Worm (Caenorhabditis elegans) whole organism, late embryonic: Measurements from ENCODE around the gene sri-7.

Experiments
- C08G9.2 ChIP-seq: sonication (generic microtip); optimal IDR thresholded peaks from 2 replicates; lab custom pipeline; 2016; ENCODE audit warnings: mild to moderate bottlenecking, missing genetic modification characterization, moderate library complexity, missing compliant biosample characterization
- C38D4.7 ChIP-seq: fragments of 200-800 bp; sonication (Bioruptor generic); optimal IDR thresholded peaks from 2 replicates; lab custom pipeline; 2018; ENCODE audit warnings: mild to moderate bottlenecking, missing genetic modification characterization, moderate library complexity, missing compliant biosample characterization
- K02D7.2 ChIP-seq: sonication (generic microtip); optimal IDR thresholded peaks from 2 replicates; lab custom pipeline; 2017; ENCODE audit warnings: mild to moderate bottlenecking, missing genetic modification characterization, missing compliant biosample characterization
- K09A11.1 ChIP-seq: sonication (generic microtip); optimal IDR thresholded peaks from 2 replicates; lab custom pipeline; 2017; ENCODE audit warnings: antibody characterized with exemption, mild to moderate bottlenecking, missing genetic modification characterization, missing compliant biosample characterization; ENCODE audit not compliant: insufficient read depth
- T23F11.4 ChIP-seq: fragments of 200-800 bp; sonication (Bioruptor generic); optimal IDR thresholded peaks from 2 replicates; lab custom pipeline; 2018; ENCODE audit warnings: mild to moderate bottlenecking, missing genetic modification characterization, missing compliant biosample characterization
- Y22D7AL.16 ChIP-seq: sonication (generic microtip); optimal IDR thresholded peaks from 2 replicates; lab custom pipeline; 2016; ENCODE audit warnings: missing genetic modification characterization, missing compliant biosample characterization
- ama-1 ChIP-seq: fragments of 150-350 bp; optimal IDR thresholded peaks from 2 replicates; lab custom pipeline; 2014
- ceh-19 ChIP-seq: fragments of 200-800 bp; sonication (Bioruptor generic); optimal IDR thresholded peaks from 2 replicates; lab custom pipeline; 2018; ENCODE audit warnings: mild to moderate bottlenecking, missing genetic modification characterization, missing compliant biosample characterization
- ceh-2 ChIP-seq: sonication (generic microtip); optimal IDR thresholded peaks from 2 replicates; lab custom pipeline; 2016; ENCODE audit warnings: missing genotype, missing genetic modification characterization, missing compliant biosample characterization
- ceh-30 ChIP-seq: fragments of 150-350 bp; optimal IDR thresholded peaks from 2 replicates; lab custom pipeline; 2014; ENCODE audit warnings: missing biosample characterization, missing genetic modification characterization
- ceh-34 ChIP-seq: sonication (generic microtip); optimal IDR thresholded peaks from 2 replicates; lab custom pipeline; 2016; ENCODE audit warnings: mild to moderate bottlenecking, missing genetic modification characterization, missing compliant biosample characterization
- ceh-45 ChIP-seq: fragments of 200-800 bp; sonication (Bioruptor generic); IDR thresholded peaks from 2 replicates; pipeline ENCODE4 v1.3.6; 2022; ENCODE audit warnings: missing genetic modification reagents, missing genetic modification characterization, missing compliant biosample characterization
- ceh-6 ChIP-seq: fragments of 200-800 bp; sonication (Bioruptor generic); optimal IDR thresholded peaks from 2 replicates; lab custom pipeline; 2018; ENCODE audit warnings: mild to moderate bottlenecking, missing genetic modification characterization, missing compliant biosample characterization
- che-1 ChIP-seq: sonication (generic microtip); optimal IDR thresholded peaks from 2 replicates; lab custom pipeline; 2016; ENCODE audit warnings: mild to moderate bottlenecking, missing genetic modification characterization, missing compliant biosample characterization
- dmd-4 ChIP-seq: sonication (generic microtip); optimal IDR thresholded peaks from 2 replicates; lab custom pipeline; 2016; ENCODE audit warnings: borderline replicate concordance, missing genetic modification characterization, missing compliant biosample characterization
- elt-2 ChIP-seq: sonication (generic microtip); optimal IDR thresholded peaks from 2 replicates; lab custom pipeline; 2016; ENCODE audit warnings: missing genetic modification reagents, missing genetic modification characterization, missing compliant biosample characterization
- ets-4 ChIP-seq: sonication (generic microtip); optimal IDR thresholded peaks from 2 replicates; lab custom pipeline; 2016; ENCODE audit warnings: missing genetic modification characterization, missing compliant biosample characterization
- eyg-1 ChIP-seq: sonication (generic microtip); optimal IDR thresholded peaks from 2 replicates; lab custom pipeline; 2016; ENCODE audit warnings: missing genotype, missing genetic modification characterization, missing compliant biosample characterization
- fax-1 ChIP-seq: sonication (generic microtip); optimal IDR thresholded peaks from 2 replicates; lab custom pipeline; 2016; ENCODE audit warnings: missing genotype, missing genetic modification characterization, missing compliant biosample characterization
- fkh-10 ChIP-seq: fragments of 150-350 bp; optimal IDR thresholded peaks from 2 replicates; lab custom pipeline; 2014; ENCODE audit warnings: missing biosample characterization, missing genetic modification reagents, missing genetic modification characterization
- hlh-15 ChIP-seq: sonication (generic microtip); optimal IDR thresholded peaks from 2 replicates; lab custom pipeline; 2016; ENCODE audit warnings: missing genetic modification characterization, missing compliant biosample characterization
- hlh-30 ChIP-seq: sonication (generic microtip); optimal IDR thresholded peaks from 2 replicates; lab custom pipeline; 2017; ENCODE audit warnings: antibody characterized with exemption, missing genetic modification characterization, missing compliant biosample characterization; ENCODE audit not compliant: insufficient read depth
- madf-2 ChIP-seq: sonication (generic microtip); optimal IDR thresholded peaks from 2 replicates; lab custom pipeline; 2017; ENCODE audit warnings: missing genetic modification characterization, missing compliant biosample characterization
- nhr-11 ChIP-seq: fragments of 150-350 bp; optimal IDR thresholded peaks from 2 replicates; lab custom pipeline; 2014; ENCODE audit warnings: missing biosample characterization, missing genetic modification characterization
- nhr-232 ChIP-seq: sonication (generic microtip); optimal IDR thresholded peaks from 2 replicates; lab custom pipeline; 2016; ENCODE audit warnings: missing genetic modification characterization, missing compliant biosample characterization
- pag-3 ChIP-seq: sonication (generic microtip); optimal IDR thresholded peaks from 2 replicates; lab custom pipeline; 2016; ENCODE audit warnings: missing compliant biosample characterization, missing genetic modification characterization, borderline replicate concordance
- pax-1 ChIP-seq: fragments of 150-350 bp; optimal IDR thresholded peaks from 2 replicates; lab custom pipeline; 2014; ENCODE audit warnings: missing biosample characterization, missing genetic modification characterization
- pha-2 ChIP-seq: sonication (generic microtip); optimal IDR thresholded peaks from 2 replicates; lab custom pipeline; 2017; ENCODE audit warnings: mild to moderate bottlenecking, missing genetic modification characterization, missing compliant biosample characterization
- pha-4 ChIP-seq: fragments of 150-350 bp; optimal IDR thresholded peaks from 2 replicates; lab custom pipeline; 2018; ENCODE audit warnings: missing biosample characterization, missing genetic modification reagents, missing genetic modification characterization
- pqm-1 ChIP-seq: sonication (generic microtip); optimal IDR thresholded peaks from 2 replicates; lab custom pipeline; 2016; ENCODE audit warnings: missing genetic modification characterization, missing compliant biosample characterization
- rnt-1 ChIP-seq: sonication (generic microtip); optimal IDR thresholded peaks from 2 replicates; lab custom pipeline; 2016; ENCODE audit warnings: missing genetic modification characterization, missing compliant biosample characterization
- sox-4 ChIP-seq: sonication (generic microtip); optimal IDR thresholded peaks from 2 replicates; lab custom pipeline; 2017; ENCODE audit warnings: mild to moderate bottlenecking, missing genetic modification characterization, inconsistent platforms, missing compliant biosample characterization
- syd-9 ChIP-seq: sonication (generic microtip); optimal IDR thresholded peaks from 2 replicates; lab custom pipeline; 2016; ENCODE audit warnings: mild to moderate bottlenecking, missing genetic modification characterization, moderate library complexity, missing compliant biosample characterization
- tbx-2 ChIP-seq: sonication (generic microtip); optimal IDR thresholded peaks from 2 replicates; lab custom pipeline; 2016; ENCODE audit warnings: missing genetic modification characterization, missing compliant biosample characterization
- tbx-7 ChIP-seq: sonication (generic microtip); optimal IDR thresholded peaks from 2 replicates; lab custom pipeline; 2016; ENCODE audit warnings: missing genotype, missing genetic modification characterization, missing compliant biosample characterization
- ttx-3 ChIP-seq: sonication (generic microtip); optimal IDR thresholded peaks from 2 replicates; lab custom pipeline; 2016; ENCODE audit warnings: missing genetic modification reagents, missing genetic modification characterization, missing compliant biosample characterization
- unc-3 ChIP-seq, 2 experiments: fragments of 200-800 bp in 1 of 2; sonication (Bioruptor generic) in 1 of 2; sonication (generic microtip) in 1 of 2; conservative IDR thresholded peaks in 1 of 2; optimal IDR thresholded peaks in 1 of 2; 2 replicates each; pipeline versions ENCODE4 v1.3.6 to Lab custom; 2016 to 2022; ENCODE audit warnings: missing compliant biosample characterization in 2 of 2, missing genetic modification characterization in 2 of 2, missing genetic modification reagents in 1 of 2
- unc-55 ChIP-seq: sonication (generic microtip); optimal IDR thresholded peaks from 2 replicates; lab custom pipeline; 2017; ENCODE audit warnings: missing biosample characterization, missing genetic modification reagents, missing genetic modification characterization

sri-7 gene

ce11 chrV:15426944-15427343 is 26.8 kb downstream of the sri-7 start, which contains the start of gene fbxa-209 (continued):
- no peak for TF ChIP-seq Y22D7AL.16

- TF ChIP-seq pax-1 (tag; lab: Kevin White, UChicago) (no peak), dmd-4 (no peak), elt-2 (no peak), syd-9 (tag; lab: Kevin White, UChicago) (no peak), eyg-1 (tag; lab: Kevin White, UChicago) (no peak), ceh-45 (GFP tag; lab: Robert Waterston, UW) (0 out of 2 replicates have a peak, but pooled peaks have one; percentile 28)
These were observed 31.4 kb downstream of the sri-7 start for ce11 chrV:15431322-15432052.

ce11 chrV:15432457-15432856 is 32.3 kb downstream of the sri-7 start, which contains the start of gene T26H5.8:
T26H5.8 (minus strand) TSS chrV:15432726.
- TF ChIP-seq ama-1 (lab: Kevin White, UChicago) (no peak), ttx-3 (tag; lab: Kevin White, UChicago) (no peak), nhr-232 (tag; lab: Kevin White, UChicago) (no peak), madf-2 (tag; lab: Kevin White, UChicago) (no peak), pha-2 (no peak)

ce11 chrV:15434647-15435046 is 34.5 kb downstream of the sri-7 start:
- TF ChIP-seq pag-3 (tag; lab: Kevin White, UChicago) (no peak), ceh-30 (tag; lab: Kevin White, UChicago) (no peak), ceh-6 (GFP tag; lab: Kevin White, UChicago) (no peak), ceh-2 (tag; lab: Kevin White, UChicago) (no peak), nhr-11 (no peak), che-1 (no peak), rnt-1 (tag; lab: Kevin White, UChicago) (no peak), pqm-1 (tag; lab: Kevin White, UChicago) (no peak), K09A11.1 (tag; lab: Kevin White, UChicago) (no peak), fkh-10 (no peak), tbx-7 (tag; lab: Kevin White, UChicago) (no peak), K02D7.2 (tag; lab: Kevin White, UChicago) (no peak), unc-55 (no peak), ets-4 (no peak), unc-3 (GFP tag; conservative IDR thresholded peaks at IDR 0.05; lab: Robert Waterston, UW) (no peak), unc-3 (tag; optimal IDR thresholded peaks at IDR 0.05; lab: Kevin White, UChicago) (no peak)

- TF ChIP-seq pqm-1 (tag; lab: Kevin White, UChicago) (no peak), fax-1 (no peak), hlh-30 (tag; lab: Kevin White, UChicago) (no peak), tbx-2 (no peak), sox-4 (tag; lab: Kevin White, UChicago) (no peak), pha-2 (no peak), T23F11.4 (GFP tag; lab: Kevin White, UChicago) (no peak), C38D4.7 (GFP tag; lab: Kevin White, UChicago) (no peak), ama-1 (lab: Kevin White, UChicago) (no peak), ceh-19 (no peak), ceh-34 (tag; lab: Kevin White, UChicago) (no peak), ceh-30 (tag; lab: Kevin White, UChicago) (no peak), K09A11.1 (tag; lab: Kevin White, UChicago) (no peak), hlh-15 (tag; lab: Kevin White, UChicago) (no peak), K02D7.2 (tag; lab: Kevin White, UChicago) (no peak), pha-4 (no peak), tbx-7 (tag; lab: Kevin White, UChicago) (no peak), C08G9.2 (tag; lab: Kevin White, UChicago) (no peak)
These were observed 36.0 kb downstream of the sri-7 start for ce11 chrV:15436133-15436532.
